Fruit fly (Drosophila melanogaster) whole organism, embryonic: ENCODE data around the gene CG31928.

Experiments
- BEAF-32 ChIP-seq: fragments of 200-800 bp; sonication (Bioruptor generic); optimal IDR thresholded peaks from 3 replicates; lab custom pipeline; 2017; ENCODE audit warnings: missing biosample characterization, missing genetic modification characterization, mild to moderate bottlenecking, moderate library complexity, missing genetic modification reagents
- CG12236 ChIP-seq: fragments of 200-800 bp; sonication (Bioruptor generic); optimal IDR thresholded peaks from 2 replicates; lab custom pipeline; 2016; ENCODE audit warnings: missing biosample characterization, missing genetic modification characterization
- CG13894 ChIP-seq: fragments of 200-800 bp; sonication (Bioruptor generic); optimal IDR thresholded peaks from 3 replicates; lab custom pipeline; 2018; ENCODE audit warnings: missing biosample characterization, mild to moderate bottlenecking, missing genetic modification characterization, moderate library complexity
- CG1603 ChIP-seq: fragments of 200-800 bp; sonication (Bioruptor generic); optimal IDR thresholded peaks from 2 replicates; lab custom pipeline; 2019; ENCODE audit warnings: missing biosample characterization, mild to moderate bottlenecking, missing genetic modification characterization, moderate library complexity
- CG16813 ChIP-seq: fragments of 200-800 bp; sonication (Bioruptor generic); IDR thresholded peaks from 3 replicates; pipeline ENCODE4 v1.3.6; 2022; ENCODE audit warnings: missing biosample characterization, missing genetic modification characterization; ENCODE audit not compliant: partially characterized antibody
- CG16863 ChIP-seq: fragments of 200-800 bp; sonication (Bioruptor generic); optimal IDR thresholded peaks from 3 replicates; lab custom pipeline; 2016; ENCODE audit warnings: missing biosample characterization, missing genetic modification characterization
- CG17328 ChIP-seq: fragments of 200-800 bp; sonication (Bioruptor generic); IDR thresholded peaks from 2 replicates; pipeline ENCODE4 v1.3.6; 2022; ENCODE audit warnings: missing biosample characterization, missing genetic modification characterization
- CG18619 ChIP-seq: fragments of 200-800 bp; sonication (Bioruptor generic); optimal IDR thresholded peaks from 3 replicates; lab custom pipeline; 2017; ENCODE audit warnings: missing biosample characterization, mild to moderate bottlenecking, missing genetic modification characterization
- CG2116 ChIP-seq: fragments of 200-800 bp; sonication (Bioruptor generic); optimal IDR thresholded peaks from 3 replicates; lab custom pipeline; 2018; ENCODE audit warnings: missing biosample characterization, mild to moderate bottlenecking, missing genetic modification characterization
- CG2889 ChIP-seq: fragments of 200-800 bp; sonication (Bioruptor generic); IDR thresholded peaks from 3 replicates; pipeline ENCODE4 v1.3.6; 2022; ENCODE audit warnings: missing biosample characterization, missing genetic modification characterization
- CG32772 ChIP-seq: fragments of 200-800 bp; sonication (Bioruptor generic); IDR thresholded peaks from 2 replicates; pipeline ENCODE4 v1.3.6; 2022; ENCODE audit warnings: missing biosample characterization, missing genetic modification characterization
- CG34422 ChIP-seq: fragments of 200-800 bp; sonication (Bioruptor generic); IDR thresholded peaks from 3 replicates; pipeline ENCODE4 v1.3.6; 2022; ENCODE audit warnings: missing biosample characterization, missing genetic modification characterization
- CG5245 ChIP-seq: fragments of 200-800 bp; sonication (Bioruptor generic); optimal IDR thresholded peaks from 3 replicates; lab custom pipeline; 2016; ENCODE audit warnings: missing biosample characterization, missing genetic modification characterization
- CG6254 ChIP-seq: fragments of 200-800 bp; sonication (Bioruptor generic); optimal IDR thresholded peaks from 3 replicates; lab custom pipeline; 2017; ENCODE audit warnings: mild to moderate bottlenecking, missing biosample characterization, missing genetic modification reagents, missing genetic modification characterization
- CG7745 ChIP-seq: fragments of 200-800 bp; sonication (Bioruptor generic); optimal IDR thresholded peaks from 2 replicates; lab custom pipeline; 2018; ENCODE audit warnings: missing biosample characterization, mild to moderate bottlenecking, missing genetic modification characterization, moderate library complexity
- CG8924 ChIP-seq: fragments of 200-800 bp; optimal IDR thresholded peaks from 3 replicates; lab custom pipeline; 2019; ENCODE audit warnings: missing biosample characterization, mild to moderate bottlenecking, missing genetic modification characterization, moderate library complexity
- CG9609 ChIP-seq: fragments of 200-800 bp; sonication (Bioruptor generic); optimal IDR thresholded peaks from 3 replicates; lab custom pipeline; 2016; ENCODE audit warnings: missing biosample characterization, missing genetic modification characterization
- Camta ChIP-seq: fragments of 200-800 bp; sonication (Bioruptor generic); optimal IDR thresholded peaks from 2 replicates; lab custom pipeline; 2016; ENCODE audit warnings: missing biosample characterization, missing genetic modification characterization
- CoRest ChIP-seq: fragments of 200-800 bp; sonication (Bioruptor generic); optimal IDR thresholded peaks from 3 replicates; lab custom pipeline; 2018; ENCODE audit warnings: missing biosample characterization, mild to moderate bottlenecking, missing genetic modification characterization, moderate library complexity
- D19A ChIP-seq: fragments of 200-800 bp; optimal IDR thresholded peaks from 3 replicates; lab custom pipeline; 2019; ENCODE audit warnings: missing biosample characterization, mild to moderate bottlenecking, missing genetic modification characterization, moderate library complexity
- Dll ChIP-seq: fragments of 200-800 bp; sonication (Bioruptor generic); IDR thresholded peaks from 4 replicates; pipeline ENCODE4 v1.3.6; 2022; ENCODE audit warnings: missing biosample characterization, missing genetic modification characterization; ENCODE audit not compliant: partially characterized antibody
- E2f2 ChIP-seq: fragments of 200-800 bp; sonication (Bioruptor generic); IDR thresholded peaks from 2 replicates; pipeline ENCODE4 v1.3.6; 2022; ENCODE audit warnings: missing biosample characterization, missing genetic modification characterization
- Hr3 ChIP-seq: fragments of 200-800 bp; sonication (Bioruptor generic); optimal IDR thresholded peaks from 3 replicates; lab custom pipeline; 2016; ENCODE audit warnings: missing biosample characterization, missing genetic modification characterization
- Lim3 ChIP-seq: fragments of 200-800 bp; sonication (Bioruptor generic); IDR thresholded peaks from 2 replicates; pipeline ENCODE4 v1.3.6; 2022; ENCODE audit warnings: missing biosample characterization, missing genetic modification characterization
- Nf-YA ChIP-seq: fragments of 200-800 bp; sonication (Bioruptor generic); IDR thresholded peaks from 2 replicates; pipeline ENCODE4 v1.3.6; 2022; ENCODE audit warnings: missing biosample characterization, missing genetic modification characterization
- Ptx1 ChIP-seq: fragments of 200-800 bp; sonication (Bioruptor generic); IDR thresholded peaks from 2 replicates; pipeline ENCODE4 v1.3.6; 2022; ENCODE audit warnings: missing biosample characterization, missing genetic modification characterization
- Sox102F ChIP-seq: fragments of 200-800 bp; sonication (Bioruptor generic); optimal IDR thresholded peaks from 2 replicates; lab custom pipeline; 2018; ENCODE audit warnings: missing biosample characterization, mild to moderate bottlenecking, missing genetic modification characterization, moderate library complexity
- Sry-β ChIP-seq: fragments of 200-800 bp; sonication (Bioruptor generic); optimal IDR thresholded peaks from 2 replicates; lab custom pipeline; 2018; ENCODE audit warnings: missing biosample characterization, mild to moderate bottlenecking, missing genetic modification characterization, moderate library complexity
- Ssrp ChIP-seq: fragments of 200-800 bp; sonication (Bioruptor generic); optimal IDR thresholded peaks from 2 replicates; lab custom pipeline; 2018; ENCODE audit warnings: missing biosample characterization, mild to moderate bottlenecking, missing genetic modification characterization, moderate library complexity
- Trl ChIP-seq, 3 experiments: fragments of >200 bp in 2 of 3; fragments of 200-800 bp in 1 of 3; sonication (Bioruptor generic) in 1 of 3; optimal IDR thresholded peaks; 2 replicates in 1 of 3; 3 replicates in 2 of 3; lab custom pipeline; 2016 to 2017; ENCODE audit warnings: missing biosample characterization in 1 of 3, missing genetic modification characterization in 1 of 3
- Xrp1 ChIP-seq: fragments of 200-800 bp; sonication (Bioruptor generic); IDR thresholded peaks from 2 replicates; pipeline ENCODE4 v1.3.6; 2022; ENCODE audit warnings: missing biosample characterization, missing genetic modification characterization
- ara ChIP-seq: fragments of 200-800 bp; sonication (Bioruptor generic); IDR thresholded peaks from 2 replicates; pipeline ENCODE4 v1.3.6; 2022; ENCODE audit warnings: missing biosample characterization, missing genetic modification characterization
- dmrt11E ChIP-seq: fragments of 200-800 bp; sonication (Bioruptor generic); optimal IDR thresholded peaks from 3 replicates; lab custom pipeline; 2018; ENCODE audit warnings: missing biosample characterization, mild to moderate bottlenecking, missing genetic modification characterization, moderate library complexity
- dysf ChIP-seq: fragments of 200-800 bp; sonication (Bioruptor generic); IDR thresholded peaks from 3 replicates; pipeline ENCODE4 v1.3.6; 2022; ENCODE audit warnings: missing biosample characterization, missing genetic modification characterization
- esg ChIP-seq: fragments of 200-800 bp; sonication (Bioruptor generic); conservative IDR thresholded peaks from 2 replicates; pipeline ENCODE4 v1.3.6; 2022; ENCODE audit warnings: missing biosample characterization, missing genetic modification characterization
- eyg ChIP-seq: fragments of 200-800 bp; sonication (Bioruptor generic); optimal IDR thresholded peaks from 3 replicates; lab custom pipeline; 2016; ENCODE audit warnings: missing biosample characterization, missing genetic modification characterization
- fd102C ChIP-seq: fragments of 200-800 bp; sonication (Bioruptor generic); optimal IDR thresholded peaks from 2 replicates; lab custom pipeline; 2018; ENCODE audit warnings: missing biosample characterization, mild to moderate bottlenecking, missing genetic modification characterization, moderate library complexity
- gce ChIP-seq: fragments of 200-800 bp; sonication (Bioruptor generic); IDR thresholded peaks from 3 replicates; pipeline ENCODE4 v1.3.6; 2022; ENCODE audit warnings: missing biosample characterization, missing genetic modification characterization
- hth ChIP-seq: fragments of >200 bp; optimal IDR thresholded peaks from 2 replicates; lab custom pipeline; 2017; ENCODE audit warnings: inconsistent platforms
- ken ChIP-seq: fragments of 200-800 bp; sonication (Bioruptor generic); IDR thresholded peaks from 3 replicates; pipeline ENCODE4 v1.3.6; 2022; ENCODE audit warnings: missing biosample characterization, missing genetic modification characterization
- lilli ChIP-seq: fragments of 200-800 bp; sonication (Bioruptor generic); optimal IDR thresholded peaks from 3 replicates; lab custom pipeline; 2016; ENCODE audit warnings: missing biosample characterization, missing genetic modification characterization
- mld ChIP-seq: fragments of 200-800 bp; sonication (Bioruptor generic); IDR thresholded peaks from 3 replicates; pipeline ENCODE4 v1.3.6; 2022; ENCODE audit warnings: missing biosample characterization, missing genetic modification characterization; ENCODE audit not compliant: partially characterized antibody
- peb ChIP-seq: fragments of 200-800 bp; sonication (Bioruptor generic); IDR thresholded peaks from 2 replicates; pipeline ENCODE4 v1.3.6; 2022; ENCODE audit warnings: missing biosample characterization, missing genetic modification characterization
- pros ChIP-seq: fragments of 200-800 bp; sonication (Bioruptor generic); optimal IDR thresholded peaks from 3 replicates; lab custom pipeline; 2019; ENCODE audit warnings: missing biosample characterization, mild to moderate bottlenecking, missing genetic modification characterization, moderate library complexity
- sens ChIP-seq: fragments of 200-800 bp; sonication (Bioruptor generic); peaks from one replicate; lab custom pipeline; 2016; ENCODE audit warnings: missing biosample characterization, missing genetic modification characterization
- sna ChIP-seq: fragments of 200-800 bp; sonication (Bioruptor generic); IDR thresholded peaks from 2 replicates; pipeline ENCODE4 v1.3.6; 2022; ENCODE audit warnings: missing biosample characterization, missing genetic modification characterization; ENCODE audit not compliant: partially characterized antibody
- tgo ChIP-seq: fragments of 200-800 bp; sonication (Bioruptor generic); IDR thresholded peaks from 3 replicates; pipeline ENCODE4 v1.3.6; 2022; ENCODE audit warnings: missing biosample characterization, missing genetic modification characterization
- vnd ChIP-seq: fragments of 200-800 bp; sonication (Bioruptor generic); IDR thresholded peaks from 3 replicates; pipeline ENCODE4 v1.3.6; 2022; ENCODE audit warnings: missing biosample characterization, missing genetic modification characterization; ENCODE audit not compliant: partially characterized antibody
- vvl ChIP-seq: fragments of 200-800 bp; sonication (Bioruptor generic); IDR thresholded peaks from 2 replicates; pipeline ENCODE4 v1.3.6; 2022; ENCODE audit warnings: missing biosample characterization, missing genetic modification characterization
- zfh1 ChIP-seq: fragments of 200-800 bp; sonication (Bioruptor generic); IDR thresholded peaks from 3 replicates; pipeline ENCODE4 v1.3.6; 2022; ENCODE audit warnings: missing biosample characterization, missing genetic modification characterization

Gene CG31928

DNA sequence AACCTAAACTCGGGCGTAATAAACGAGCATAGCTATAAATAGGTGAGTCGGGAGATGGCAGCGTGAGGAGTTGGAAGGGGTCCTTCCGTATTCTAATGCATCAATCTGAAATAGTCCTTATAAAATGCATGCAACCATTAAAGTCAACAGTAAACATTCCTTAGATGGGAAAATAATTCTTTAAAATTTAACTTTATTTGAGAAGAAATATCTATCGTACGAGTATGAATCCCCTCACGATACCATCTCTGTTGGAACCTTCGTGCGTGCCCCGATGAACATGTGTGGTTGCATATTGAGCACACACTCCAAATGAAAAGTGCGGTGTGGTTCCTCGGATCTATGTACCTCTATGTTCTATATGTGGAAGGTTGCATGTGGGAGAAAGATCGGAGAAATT, 30.0 kb upstream of the CG31928 start (continued):
- TF ChIP-seq Nf-YA (GFP tag; lab: Robert Waterston, UW) (no peak), sens (GFP tag; lab: Kevin White, UChicago) (peak; percentile 96), CG1603 (tag; lab: Kevin White, UChicago) (peak; percentile 90), mld (GFP tag; lab: Robert Waterston, UW) (peak; percentile 60; the same call in 2 of the 3 replicates), vnd (GFP tag; lab: Robert Waterston, UW) (peak; percentile 59; the same call in 2 of the 3 replicates), CG5245 (GFP tag; lab: Kevin White, UChicago) (peak; percentile 23), hth (lab: Kevin White, UChicago) (no peak), tgo (peak; percentile 38; the same call in 1 of the 3 replicates), Trl (optimal IDR thresholded peaks at IDR 0.05; lab: Kevin White, UChicago) (no peak), Trl (GFP tag; optimal IDR thresholded peaks at IDR 0.05; lab: Kevin White, UChicago) (no peak), vvl (GFP tag; lab: Robert Waterston, UW) (peak; percentile 54), Ptx1 (GFP tag; lab: Robert Waterston, UW) (peak; percentile 43), gce (GFP tag; lab: Robert Waterston, UW) (no peak), CoRest (tag; lab: Kevin White, UChicago) (peak; percentile 31), Hr3 (GFP tag; lab: Kevin White, UChicago) (peak; percentile 45), CG6254 (GFP tag; lab: Kevin White, UChicago) (peak; percentile 20), CG34422 (GFP tag; lab: Robert Waterston, UW) (0 out of 3 replicates have a peak, but pooled peaks have one; percentile 58), CG8924 (tag; lab: Kevin White, UChicago) (peak; percentile 81), fd102C (peak; percentile 25), esg (GFP tag; lab: Robert Waterston, UW) (0 out of 2 replicates have a peak, but pooled peaks have one; percentile 13), CG32772 (peak; percentile 53), CG18619 (GFP tag; lab: Kevin White, UChicago) (no peak), E2f2 (peak; percentile 35), lilli (peak; percentile 27), CG16813 (peak; percentile 93), CG2889 (GFP tag; lab: Robert Waterston, UW) (no peak), CG7745 (tag; lab: Kevin White, UChicago) (peak; percentile 14), Ssrp (no peak), D19A (peak; percentile 56), Xrp1 (GFP tag; lab: Robert Waterston, UW) (peak; percentile 90), CG2116 (GFP tag; lab: Kevin White, UChicago) (peak; percentile 34), CG12236 (GFP tag; lab: Kevin White, UChicago) (peak; percentile 54), BEAF-32 (peak; percentile 73), dmrt11E (tag; lab: Kevin White, UChicago) (peak; percentile 87), CG13894 (tag; lab: Kevin White, UChicago) (no peak), CG9609 (GFP tag; lab: Kevin White, UChicago) (peak; percentile 38), ara (GFP tag; lab: Robert Waterston, UW) (peak; percentile 81), CG16863 (GFP tag; lab: Kevin White, UChicago) (peak; percentile 54), Camta (peak; percentile 27), CG17328 (GFP tag; lab: Robert Waterston, UW) (peak; percentile 85), Sry-β (GFP tag; lab: Kevin White, UChicago) (peak; percentile 77), peb (GFP tag; lab: Robert Waterston, UW) (peak; percentile 59), Dll (GFP tag; lab: Robert Waterston, UW) (peak; percentile 92), ken (GFP tag; lab: Robert Waterston, UW) (peak; percentile 45; the same call in 2 of the 3 replicates), eyg (GFP tag; lab: Kevin White, UChicago) (no peak), Sox102F (GFP tag; lab: Kevin White, UChicago) (peak; percentile 15), pros (GFP tag; lab: Kevin White, UChicago) (peak; percentile 22), Lim3 (GFP tag; lab: Robert Waterston, UW) (no peak), zfh1 (GFP tag; lab: Robert Waterston, UW) (peak; percentile 86), sna (GFP tag; lab: Robert Waterston, UW) (peak; percentile 58; the same call in 1 of the 2 replicates), dysf (0 out of 3 replicates have a peak, but pooled peaks have one; percentile 11)
